Worm (Caenorhabditis elegans) whole organism, L3 larva: ENCODE data around the gene rha-1.

Experiments used
- R02D3.7 ChIP-seq: fragments of 150-350 bp; optimal IDR thresholded peaks from 2 replicates; lab custom pipeline; 2014; ENCODE audit warnings: missing biosample characterization, missing genetic modification characterization
- ZK546.5 ChIP-seq: sonication (generic microtip); optimal IDR thresholded peaks from 2 replicates; lab custom pipeline; 2017; ENCODE audit warnings: missing biosample characterization, missing genetic modification characterization
- ama-1 ChIP-seq: fragments of 150-350 bp; optimal IDR thresholded peaks from 2 replicates; lab custom pipeline; 2018
- ceh-16 ChIP-seq: sonication (generic microtip); optimal IDR thresholded peaks from 2 replicates; lab custom pipeline; 2017; ENCODE audit warnings: missing biosample characterization, missing genetic modification characterization
- ceh-28 ChIP-seq: fragments of 150-350 bp; optimal IDR thresholded peaks from 2 replicates; lab custom pipeline; 2014; ENCODE audit warnings: missing biosample characterization, missing genetic modification reagents, missing genetic modification characterization
- ceh-82 ChIP-seq: fragments of 150-350 bp; optimal IDR thresholded peaks from 2 replicates; lab custom pipeline; 2014; ENCODE audit warnings: missing biosample characterization, missing genetic modification characterization
- ceh-9 ChIP-seq: sonication (generic microtip); optimal IDR thresholded peaks from 2 replicates; lab custom pipeline; 2018; ENCODE audit warnings: missing biosample characterization, missing genetic modification characterization
- daf-12 ChIP-seq: fragments of 150-350 bp; optimal IDR thresholded peaks from 2 replicates; lab custom pipeline; 2014; ENCODE audit warnings: missing biosample characterization, missing genetic modification reagents, missing genetic modification characterization
- egl-27 ChIP-seq: sonication (generic microtip); optimal IDR thresholded peaks from 4 replicates; lab custom pipeline; 2017; ENCODE audit warnings: missing biosample characterization, missing genetic modification reagents, missing genetic modification characterization
- elt-1 ChIP-seq: fragments of 150-350 bp; optimal IDR thresholded peaks from 2 replicates; lab custom pipeline; 2014; ENCODE audit warnings: missing biosample characterization, missing genetic modification characterization
- elt-2 ChIP-seq: sonication (generic microtip); optimal IDR thresholded peaks from 2 replicates; lab custom pipeline; 2016; ENCODE audit warnings: missing genetic modification reagents, mild to moderate bottlenecking, missing genetic modification characterization, missing compliant biosample characterization
- elt-3 ChIP-seq, 3 experiments: fragments of 150-350 bp in 1 of 3; sonication (generic microtip) in 2 of 3; optimal IDR thresholded peaks; 2 replicates in 2 of 3; 4 replicates in 1 of 3; lab custom pipeline; 2014 to 2017; ENCODE audit warnings: missing biosample characterization in 3 of 3, missing genetic modification characterization in 3 of 3
- fkh-2 ChIP-seq: fragments of 150-350 bp; optimal IDR thresholded peaks from 2 replicates; lab custom pipeline; 2014; ENCODE audit warnings: missing biosample characterization, missing genetic modification reagents, missing genetic modification characterization
- fos-1 ChIP-seq: fragments of 150-350 bp; optimal IDR thresholded peaks from 2 replicates; lab custom pipeline; 2014; ENCODE audit warnings: missing biosample characterization, missing genetic modification characterization
- hmg-11 ChIP-seq: sonication (generic microtip); optimal IDR thresholded peaks from 2 replicates; lab custom pipeline; 2016; ENCODE audit warnings: missing genetic modification characterization, missing compliant biosample characterization
- jun-1 ChIP-seq: fragments of 150-350 bp; optimal IDR thresholded peaks from 2 replicates; lab custom pipeline; 2014; ENCODE audit warnings: missing biosample characterization, missing genetic modification reagents, missing genetic modification characterization
- lin-15B ChIP-seq: fragments of 150-350 bp; optimal IDR thresholded peaks from 2 replicates; lab custom pipeline; 2014; ENCODE audit warnings: missing biosample characterization, missing genetic modification characterization
- mdl-1 ChIP-seq: fragments of 150-350 bp; optimal IDR thresholded peaks from 2 replicates; lab custom pipeline; 2014; ENCODE audit warnings: missing biosample characterization, missing genetic modification characterization
- nhr-12 ChIP-seq: fragments of 150-350 bp; optimal IDR thresholded peaks from 2 replicates; lab custom pipeline; 2014; ENCODE audit warnings: missing biosample characterization, missing genetic modification characterization
- nhr-23 ChIP-seq: fragments of 150-350 bp; optimal IDR thresholded peaks from 2 replicates; lab custom pipeline; 2014; ENCODE audit warnings: missing biosample characterization, missing genetic modification reagents, missing genetic modification characterization
- nhr-237 ChIP-seq: fragments of 150-350 bp; optimal IDR thresholded peaks from 2 replicates; lab custom pipeline; 2014; ENCODE audit warnings: missing biosample characterization, missing genetic modification characterization
- nhr-25 ChIP-seq: sonication (generic microtip); optimal IDR thresholded peaks from 2 replicates; lab custom pipeline; 2017; ENCODE audit warnings: missing biosample characterization, missing genetic modification characterization
- nhr-43 ChIP-seq: sonication (generic microtip); optimal IDR thresholded peaks from 2 replicates; lab custom pipeline; 2016; ENCODE audit warnings: mild to moderate bottlenecking, missing genetic modification characterization, missing compliant biosample characterization; ENCODE audit not compliant: poor library complexity, severe bottlenecking
- sea-2 ChIP-seq: fragments of 150-350 bp; sonication (generic microtip); optimal IDR thresholded peaks from 4 replicates; lab custom pipeline; 2014; ENCODE audit warnings: missing biosample characterization, missing genetic modification reagents, missing genetic modification characterization
- snpc-4 ChIP-seq: fragments of 150-350 bp; optimal IDR thresholded peaks from 2 replicates; lab custom pipeline; 2014; ENCODE audit warnings: missing biosample characterization, missing genetic modification characterization
- unc-39 ChIP-seq: sonication (generic microtip); optimal IDR thresholded peaks from 4 replicates; lab custom pipeline; 2017; ENCODE audit warnings: missing biosample characterization, missing genetic modification characterization
- unc-62 ChIP-seq: fragments of 150-350 bp; sonication (generic microtip); optimal IDR thresholded peaks from 4 replicates; lab custom pipeline; 2014; ENCODE audit warnings: missing biosample characterization, missing genetic modification reagents, missing genetic modification characterization
- zag-1 ChIP-seq: fragments of 150-350 bp; optimal IDR thresholded peaks from 2 replicates; lab custom pipeline; 2014; ENCODE audit warnings: missing biosample characterization, missing genetic modification characterization
- ztf-11 ChIP-seq: fragments of 150-350 bp; optimal IDR thresholded peaks from 2 replicates; lab custom pipeline; 2014; ENCODE audit warnings: missing biosample characterization, missing genetic modification characterization
- ztf-4 ChIP-seq: fragments of 150-350 bp; optimal IDR thresholded peaks from 2 replicates; lab custom pipeline; 2014; ENCODE audit warnings: missing biosample characterization, missing genetic modification characterization

Gene rha-1

DNA sequence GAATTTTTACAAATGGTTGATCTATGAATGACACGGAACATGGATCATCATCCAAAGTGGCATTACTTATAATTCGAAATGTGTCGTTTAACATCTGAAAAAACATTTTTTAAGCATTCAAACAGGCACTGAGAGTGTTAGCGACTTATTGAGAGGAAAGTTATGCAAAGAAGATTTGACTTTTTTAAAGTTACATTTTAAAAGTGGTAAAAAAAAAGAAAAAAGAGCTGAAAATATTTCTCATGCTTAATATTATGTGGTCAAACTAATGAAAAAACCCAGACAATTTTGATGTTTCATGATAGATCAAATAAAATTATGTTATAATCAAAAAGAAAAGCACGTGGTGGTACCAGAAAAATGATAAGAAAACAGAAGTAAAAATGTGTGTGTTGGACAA, 18.4 kb downstream of the rha-1 start, which contains the start of gene npr-20:
Gene npr-20, minus strand, starts transcription at position 101 of the 400 bp plus-strand sequence.
- TF ChIP-seq elt-2 (peak; percentile 10), zag-1 (no peak)

DNA sequence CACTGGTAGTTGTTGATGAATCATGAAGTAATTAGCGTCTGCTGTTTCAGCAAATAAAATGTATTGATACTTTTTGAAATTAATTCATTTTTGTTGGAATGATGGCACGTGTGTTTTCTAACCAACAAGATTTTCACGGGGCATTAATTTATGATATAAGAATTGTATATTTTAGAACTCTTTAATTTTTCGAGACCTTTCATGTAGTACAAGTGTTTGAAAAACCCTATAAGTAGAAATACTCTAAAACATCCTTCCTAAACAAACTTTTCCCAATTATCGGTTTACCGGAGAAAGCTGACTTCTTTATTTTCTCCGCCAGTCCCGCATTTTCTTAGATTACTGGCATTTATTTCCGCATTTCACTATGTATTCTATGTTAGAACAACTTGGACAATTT, 23.9 kb downstream of the rha-1 start, which contains the start of gene snb-6:
Gene snb-6, minus strand, starts transcription at position 101 of the 400 bp plus-strand sequence.
- no peak for TF ChIP-seq sea-2

DNA sequence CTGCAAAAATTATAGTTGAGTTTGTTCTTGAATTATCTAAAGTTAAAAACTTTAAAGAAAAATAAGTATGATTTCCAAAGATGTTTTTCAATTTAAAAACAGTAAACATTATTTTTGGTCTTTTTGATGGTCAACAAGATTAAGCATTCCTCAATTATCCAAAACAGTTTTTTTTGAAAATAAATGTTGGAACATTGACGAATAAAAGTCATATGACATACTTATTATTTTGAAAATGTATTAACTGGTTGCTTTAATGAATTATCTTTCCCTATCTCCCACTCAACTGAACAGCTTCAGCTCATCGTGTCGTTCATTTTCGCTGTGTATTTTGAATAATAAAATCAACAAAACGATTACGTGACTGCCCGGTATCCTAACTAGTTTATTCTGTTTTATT, 26.4 kb downstream of the rha-1 start:
- TF ChIP-seq ztf-4 (tag; lab: Kevin White, UChicago), result no peak
- TF ChIP-seq fos-1 (tag; lab: Kevin White, UChicago), result no peak
- no peak for TF ChIP-seq fkh-2 (tag; lab: Kevin White, UChicago)
- TF ChIP-seq ceh-16, result no peak
- no peak for TF ChIP-seq ceh-82 (tag; lab: Kevin White, UChicago)
- TF ChIP-seq egl-27 (tag; lab: Kevin White, UChicago), result no peak

DNA sequence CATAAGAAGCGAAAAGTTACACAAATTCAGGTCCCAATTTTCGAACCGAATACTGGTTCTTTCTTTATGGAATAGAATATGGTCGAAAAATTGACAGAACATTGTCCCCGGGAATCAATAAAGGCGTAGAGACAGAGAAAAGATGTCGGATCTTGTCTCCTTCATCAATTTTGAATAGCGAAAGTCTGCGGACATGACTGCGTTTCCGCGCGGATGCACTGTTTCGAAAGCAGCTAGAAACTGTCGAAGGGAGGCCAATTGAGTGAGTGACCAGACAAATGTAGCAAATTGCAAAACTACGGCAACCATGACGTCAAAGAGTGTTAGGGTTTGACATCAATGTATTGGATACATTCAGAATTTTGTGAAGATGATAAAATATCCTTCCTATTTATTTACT, 26.9 kb downstream of the rha-1 start:
- no peak for TF ChIP-seq ztf-11 (tag; lab: Kevin White, UChicago)
- no peak for TF ChIP-seq elt-1 (tag; lab: Kevin White, UChicago)
- no peak for TF ChIP-seq lin-15B (tag; lab: Kevin White, UChicago)
- peak; percentile 23 for TF ChIP-seq nhr-25
- TF ChIP-seq mdl-1 (tag; lab: Kevin White, UChicago), result no peak
- TF ChIP-seq ceh-28 (tag; lab: Kevin White, UChicago), result no peak

DNA sequence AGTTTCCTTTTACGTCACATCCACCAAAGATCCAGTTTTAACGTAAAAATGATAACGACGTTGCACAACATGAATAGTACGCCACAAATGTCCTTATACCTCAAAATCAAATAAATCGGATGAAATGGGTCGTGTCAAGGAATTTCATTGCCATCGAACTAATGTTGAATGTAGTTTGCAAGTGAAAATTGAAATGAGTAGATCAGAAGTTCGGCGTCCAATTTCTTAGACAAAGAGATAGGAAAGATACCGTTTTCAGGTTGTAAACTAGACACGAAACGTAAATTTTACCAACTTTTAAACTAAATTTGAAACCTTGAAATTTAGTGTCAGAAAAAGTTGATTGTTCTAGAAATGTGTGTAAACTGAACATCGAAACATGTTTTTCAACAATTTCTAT, 28.6 kb downstream of the rha-1 start:
- TF ChIP-seq elt-3 (tag; optimal IDR thresholded peaks at IDR 0.05; lab: Kevin White, UChicago), result no peak
- no peak for TF ChIP-seq ceh-9 (tag; lab: Kevin White, UChicago)
- no peak for TF ChIP-seq snpc-4 (tag; lab: Kevin White, UChicago)
- peak; percentile 24 for TF ChIP-seq nhr-25
- no peak for TF ChIP-seq ceh-28 (tag; lab: Kevin White, UChicago)
- TF ChIP-seq fkh-2 (tag; lab: Kevin White, UChicago), result no peak
- TF ChIP-seq daf-12 (tag; lab: Kevin White, UChicago), result no peak
- no peak for TF ChIP-seq ztf-4 (tag; lab: Kevin White, UChicago)

DNA sequence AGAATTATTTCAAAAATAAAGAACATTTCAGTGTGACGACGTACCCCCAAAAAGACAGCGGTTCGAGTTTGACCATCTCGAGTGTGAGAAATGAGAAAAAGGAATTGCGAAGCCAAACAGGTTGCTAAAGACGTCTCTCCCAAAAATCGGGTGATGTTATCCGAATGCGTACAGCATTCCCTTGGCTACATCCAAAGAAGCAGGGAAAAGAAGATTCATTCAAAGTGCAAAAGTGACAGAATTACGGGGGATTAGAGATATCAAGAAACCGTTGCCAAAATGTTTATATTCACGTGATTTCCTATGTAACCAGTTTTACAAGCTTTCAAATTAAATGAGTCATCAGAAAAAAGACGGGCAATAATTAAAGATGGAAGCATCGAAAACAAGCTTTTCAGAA, 29.5 kb downstream of the rha-1 start:
- TF ChIP-seq elt-3 (tag; optimal IDR thresholded peaks at IDR 0.05; lab: Kevin White, UChicago) (peak in 1 of 3 experiments; percentile 69), nhr-43 (tag; lab: Kevin White, UChicago) (peak; percentile 73), ceh-16 (no peak), unc-62 (GFP tag; lab: Kevin White, UChicago) (peak; percentile 15), snpc-4 (tag; lab: Kevin White, UChicago) (no peak), nhr-23 (tag; lab: Kevin White, UChicago) (peak; percentile 60), ceh-82 (tag; lab: Kevin White, UChicago) (no peak), nhr-25 (peak; percentile 68)
- TF ChIP-seq, all 47 proteins: peak for 5

DNA sequence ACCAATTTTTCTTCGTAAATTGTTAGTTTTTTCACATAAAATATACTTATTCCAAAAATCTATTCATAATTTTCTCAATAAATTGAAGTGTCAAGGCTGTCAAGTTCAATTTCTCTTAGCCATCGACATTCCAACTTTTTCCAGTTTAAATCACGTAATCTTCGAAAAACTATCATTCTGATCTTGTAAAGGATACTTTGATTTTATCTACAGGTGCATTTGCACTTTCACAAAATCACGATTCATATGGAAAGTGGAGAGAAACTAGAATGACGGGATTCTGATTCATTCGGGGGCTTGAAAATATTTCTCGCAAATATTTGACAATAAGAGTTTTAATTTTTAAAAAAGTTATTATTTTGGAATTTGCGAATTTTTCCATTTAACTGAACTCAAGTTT, 30.2 kb downstream of the rha-1 start:
- TF ChIP-seq snpc-4 (tag; lab: Kevin White, UChicago) (no peak), zag-1 (no peak), elt-1 (tag; lab: Kevin White, UChicago) (peak; percentile 76), nhr-23 (tag; lab: Kevin White, UChicago) (no peak), fos-1 (tag; lab: Kevin White, UChicago) (no peak)

DNA sequence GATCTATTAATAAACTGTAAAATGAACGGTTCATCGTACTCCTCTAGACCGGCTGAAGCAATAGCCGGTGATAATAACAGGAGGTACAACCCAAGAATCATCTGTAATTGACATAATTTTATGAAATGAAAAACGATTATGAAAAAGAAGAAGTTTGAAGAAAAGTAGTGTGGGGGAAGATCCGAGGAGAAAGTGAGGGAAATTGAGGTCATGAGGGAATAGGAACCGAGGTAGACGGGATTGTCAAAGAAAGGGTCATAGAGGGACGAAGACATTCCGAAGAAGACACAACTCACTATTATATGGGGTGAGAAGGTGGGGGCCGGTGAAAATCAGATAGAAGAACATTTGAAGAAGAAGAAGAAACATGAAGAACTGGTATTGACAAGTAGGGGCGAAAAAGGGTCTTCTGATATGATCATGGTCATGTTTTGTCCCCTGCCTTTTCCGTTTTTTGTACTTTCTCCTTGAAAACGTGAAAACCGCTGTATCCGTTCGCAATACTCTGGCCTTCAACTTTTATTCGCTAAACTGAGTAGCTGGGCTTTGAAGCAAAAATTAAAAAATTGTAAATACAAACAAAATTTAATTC, 31.4 kb downstream of the rha-1 start, which contains the start of gene oac-46:
Gene oac-46, minus strand, starts transcription at position 101 of the 592 bp plus-strand sequence.
- TF ChIP-seq ZK546.5 (tag; lab: Kevin White, UChicago) (no peak), ama-1 (peak; percentile 14), nhr-12 (tag; lab: Kevin White, UChicago) (no peak), R02D3.7 (tag; lab: Kevin White, UChicago) (no peak), unc-62 (GFP tag; lab: Kevin White, UChicago) (no peak), unc-39 (tag; lab: Kevin White, UChicago) (no peak), ztf-4 (tag; lab: Kevin White, UChicago) (no peak), hmg-11 (tag; lab: Kevin White, UChicago) (no peak), jun-1 (tag; lab: Kevin White, UChicago) (no peak), ceh-28 (tag; lab: Kevin White, UChicago) (no peak), daf-12 (tag; lab: Kevin White, UChicago) (no peak), nhr-25 (peak; percentile 78), nhr-43 (tag; lab: Kevin White, UChicago) (peak; percentile 39), fkh-2 (tag; lab: Kevin White, UChicago) (no peak), nhr-23 (tag; lab: Kevin White, UChicago) (peak; percentile 56), nhr-237 (no peak), snpc-4 (tag; lab: Kevin White, UChicago) (no peak), mdl-1 (tag; lab: Kevin White, UChicago) (no peak)
- TF ChIP-seq, all 47 proteins: peak for 4
